Worm (Caenorhabditis elegans): ENCODE data around the gene glb-28.

DNA sequence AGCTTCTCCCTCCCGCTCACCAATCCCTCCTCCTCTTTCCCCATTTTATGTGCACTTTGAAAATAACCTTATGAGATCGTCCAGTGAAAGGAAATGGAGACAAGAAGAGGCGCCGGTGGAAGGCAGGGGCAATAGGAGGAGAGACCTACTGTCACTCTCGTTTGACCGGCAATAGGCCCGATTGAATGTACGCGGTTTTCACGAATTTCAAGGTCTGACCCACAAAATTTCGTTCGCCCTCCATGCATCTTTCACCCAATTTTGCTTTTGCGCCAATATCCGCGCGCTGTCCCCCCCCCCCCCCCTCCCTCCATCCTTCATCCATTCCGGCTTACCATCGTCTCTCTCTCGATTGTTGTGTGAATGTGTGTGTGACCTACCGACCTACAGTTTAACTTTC lies 9.4 kb downstream of the glb-28 start:
- TF ChIP-seq sea-1 (GFP tag; conservative IDR thresholded peaks at IDR 0.05) (no peak), tbx-37 (GFP tag; conservative IDR thresholded peaks at IDR 0.05) (no peak), ceh-13 (GFP tag; optimal IDR thresholded peaks at IDR 0.05) (no peak)
